Fruit fly (Drosophila melanogaster) whole organism, embryonic: ENCODE results near the gene CG13912.

Experiments
- BEAF-32 ChIP-seq: fragments of 200-800 bp; sonication (Bioruptor generic); optimal IDR thresholded peaks from 3 replicates; lab custom pipeline; 2017; ENCODE audit warnings: missing biosample characterization, missing genetic modification characterization, mild to moderate bottlenecking, moderate library complexity, missing genetic modification reagents
- CG10267 ChIP-seq: fragments of 200-800 bp; sonication (Bioruptor generic); optimal IDR thresholded peaks from 2 replicates; lab custom pipeline; 2018; ENCODE audit warnings: missing biosample characterization, mild to moderate bottlenecking, missing genetic modification characterization, moderate library complexity
- CG11093 ChIP-seq: fragments of 200-800 bp; sonication (Bioruptor generic); IDR thresholded peaks from 3 replicates; pipeline ENCODE4 v1.3.6; 2022; ENCODE audit warnings: missing biosample characterization, missing genetic modification characterization
- CG13624 ChIP-seq: fragments of 200-800 bp; sonication (Bioruptor generic); optimal IDR thresholded peaks from 2 replicates; lab custom pipeline; 2016; ENCODE audit warnings: missing biosample characterization, missing genetic modification characterization
- CG14667 ChIP-seq: fragments of 200-800 bp; sonication (Bioruptor generic); IDR thresholded peaks from 2 replicates; pipeline ENCODE4 v1.3.6; 2022; ENCODE audit warnings: missing biosample characterization, missing genetic modification characterization
- CG16813 ChIP-seq: fragments of 200-800 bp; sonication (Bioruptor generic); IDR thresholded peaks from 3 replicates; pipeline ENCODE4 v1.3.6; 2022; ENCODE audit warnings: missing biosample characterization, missing genetic modification characterization; ENCODE audit not compliant: partially characterized antibody
- CG17385 ChIP-seq: fragments of 200-800 bp; sonication (Bioruptor generic); optimal IDR thresholded peaks from 3 replicates; lab custom pipeline; 2018; ENCODE audit warnings: missing biosample characterization, mild to moderate bottlenecking, missing genetic modification characterization
- CG17829 ChIP-seq: fragments of 200-800 bp; optimal IDR thresholded peaks from 2 replicates; lab custom pipeline; 2019; ENCODE audit warnings: missing biosample characterization, mild to moderate bottlenecking, missing genetic modification characterization, moderate library complexity
- CG30431 ChIP-seq: fragments of 200-800 bp; sonication (Bioruptor generic); optimal IDR thresholded peaks from 2 replicates; lab custom pipeline; 2017; ENCODE audit warnings: missing biosample characterization, missing genetic modification characterization
- CG34422 ChIP-seq: fragments of 200-800 bp; sonication (Bioruptor generic); IDR thresholded peaks from 3 replicates; pipeline ENCODE4 v1.3.6; 2022; ENCODE audit warnings: missing biosample characterization, missing genetic modification characterization
- CG3838 ChIP-seq: fragments of 200-800 bp; sonication (Bioruptor generic); optimal IDR thresholded peaks from 3 replicates; lab custom pipeline; 2016; ENCODE audit warnings: missing biosample characterization, missing genetic modification characterization
- CG4707 ChIP-seq: fragments of 200-800 bp; sonication (Bioruptor generic); optimal IDR thresholded peaks from 2 replicates; lab custom pipeline; 2018; ENCODE audit warnings: missing biosample characterization, mild to moderate bottlenecking, missing genetic modification characterization, moderate library complexity
- CG8290 ChIP-seq, 3 experiments: fragments of 200-800 bp; sonication (Bioruptor generic); optimal IDR thresholded peaks; 2 replicates each; lab custom pipeline; 2016 to 2019; ENCODE audit warnings: missing biosample characterization in 3 of 3, missing genetic modification characterization in 3 of 3, mild to moderate bottlenecking in 2 of 3, moderate library complexity in 1 of 3
- CG9215 ChIP-seq: fragments of 200-800 bp; sonication (Bioruptor generic); IDR thresholded peaks from 2 replicates; pipeline ENCODE4 v1.3.6; 2022; ENCODE audit warnings: missing biosample characterization, missing genetic modification characterization
- CG9609 ChIP-seq: fragments of 200-800 bp; sonication (Bioruptor generic); optimal IDR thresholded peaks from 3 replicates; lab custom pipeline; 2016; ENCODE audit warnings: missing biosample characterization, missing genetic modification characterization
- CG9727 ChIP-seq: fragments of 200-800 bp; sonication (Bioruptor generic); optimal IDR thresholded peaks from 3 replicates; lab custom pipeline; 2017; ENCODE audit warnings: missing biosample characterization, mild to moderate bottlenecking, missing genetic modification characterization
- CG9932 ChIP-seq: fragments of 200-800 bp; sonication (Bioruptor generic); IDR thresholded peaks from 2 replicates; pipeline ENCODE4 v1.3.6; 2022; ENCODE audit warnings: missing biosample characterization, missing genetic modification characterization
- D19A ChIP-seq: fragments of 200-800 bp; optimal IDR thresholded peaks from 3 replicates; lab custom pipeline; 2019; ENCODE audit warnings: missing biosample characterization, mild to moderate bottlenecking, missing genetic modification characterization, moderate library complexity
- Dfd ChIP-seq, 2 experiments: fragments of >200 bp; optimal IDR thresholded peaks; 2 replicates each; lab custom pipeline; 2017; ENCODE audit warnings: missing biosample characterization in 2 of 2, missing genetic modification characterization in 2 of 2
- Eip74EF ChIP-seq, 2 experiments: fragments of 200-800 bp in 1 of 2; fragments of >200 bp in 1 of 2; sonication (Bioruptor generic) in 1 of 2; optimal IDR thresholded peaks; 2 replicates each; lab custom pipeline; 2017 to 2019; ENCODE audit warnings: missing biosample characterization in 2 of 2, missing genetic modification characterization in 2 of 2, mild to moderate bottlenecking in 1 of 2, moderate library complexity in 1 of 2
- Gug ChIP-seq: fragments of 200-800 bp; sonication (Bioruptor generic); IDR thresholded peaks from 4 replicates; pipeline ENCODE4 v1.3.6; 2022; ENCODE audit warnings: missing biosample characterization, missing genetic modification characterization
- HLH54F ChIP-seq: fragments of 200-800 bp; sonication (Bioruptor generic); optimal IDR thresholded peaks from 3 replicates; lab custom pipeline; 2016; ENCODE audit warnings: missing biosample characterization, missing genetic modification characterization
- HmgD ChIP-seq: fragments of 200-800 bp; sonication (Bioruptor generic); optimal IDR thresholded peaks from 3 replicates; lab custom pipeline; 2016; ENCODE audit warnings: missing biosample characterization, missing genetic modification characterization
- Hmx ChIP-seq: fragments of 200-800 bp; sonication (Bioruptor generic); optimal IDR thresholded peaks from 2 replicates; lab custom pipeline; 2016; ENCODE audit warnings: missing biosample characterization, missing genetic modification characterization
- Jarid2 ChIP-seq: fragments of 200-800 bp; sonication (Bioruptor generic); optimal IDR thresholded peaks from 3 replicates; lab custom pipeline; 2017; ENCODE audit warnings: mild to moderate bottlenecking, missing biosample characterization, missing genetic modification reagents, missing genetic modification characterization
- NC2β ChIP-seq: fragments of 200-800 bp; sonication (Bioruptor generic); optimal IDR thresholded peaks from 2 replicates; lab custom pipeline; 2016; ENCODE audit warnings: missing biosample characterization, missing genetic modification characterization
- PHDP ChIP-seq: fragments of 200-800 bp; sonication (Bioruptor generic); optimal IDR thresholded peaks from 3 replicates; lab custom pipeline; 2018; ENCODE audit warnings: missing biosample characterization, mild to moderate bottlenecking, missing genetic modification characterization, moderate library complexity
- Taf1 ChIP-seq: fragments of 200-800 bp; sonication (Bioruptor generic); IDR thresholded peaks from 2 replicates; pipeline ENCODE4 v1.3.6; 2022; ENCODE audit warnings: missing biosample characterization, missing genetic modification characterization
- ac ChIP-seq: fragments of 200-800 bp; sonication (Bioruptor generic); optimal IDR thresholded peaks from 3 replicates; lab custom pipeline; 2017; ENCODE audit warnings: missing biosample characterization, mild to moderate bottlenecking, missing genetic modification characterization
- aop ChIP-seq: fragments of 200-800 bp; sonication (Bioruptor generic); IDR thresholded peaks from 2 replicates; pipeline ENCODE4 v1.3.6; 2022; ENCODE audit warnings: missing biosample characterization, missing genetic modification characterization
- bab2 ChIP-seq: fragments of 200-800 bp; sonication (Bioruptor generic); optimal IDR thresholded peaks from 2 replicates; lab custom pipeline; 2016; ENCODE audit warnings: missing biosample characterization, missing genetic modification characterization
- bigmax ChIP-seq: fragments of 200-800 bp; sonication (Bioruptor generic); optimal IDR thresholded peaks from 2 replicates; lab custom pipeline; 2018; ENCODE audit warnings: missing biosample characterization, mild to moderate bottlenecking, missing genetic modification characterization
- chif ChIP-seq, 2 experiments: fragments of 200-800 bp; sonication (Bioruptor generic); optimal IDR thresholded peaks; 3 replicates each; lab custom pipeline; 2016; ENCODE audit warnings: missing biosample characterization in 2 of 2, missing genetic modification characterization in 2 of 2
- chm ChIP-seq: fragments of 200-800 bp; sonication (Bioruptor generic); IDR thresholded peaks from 2 replicates; pipeline ENCODE4 v1.3.6; 2022; ENCODE audit warnings: missing biosample characterization, missing genetic modification characterization
- dati ChIP-seq: fragments of 200-800 bp; sonication (Bioruptor generic); IDR thresholded peaks from 2 replicates; pipeline ENCODE4 v1.3.6; 2022; ENCODE audit warnings: missing biosample characterization, missing genetic modification characterization
- dmrt99B ChIP-seq: fragments of 200-800 bp; sonication (Bioruptor generic); optimal IDR thresholded peaks from 2 replicates; lab custom pipeline; 2018; ENCODE audit warnings: missing biosample characterization, mild to moderate bottlenecking, missing genetic modification characterization, moderate library complexity
- gsb ChIP-seq: fragments of 200-800 bp; sonication (Bioruptor generic); IDR thresholded peaks from 2 replicates; pipeline ENCODE4 v1.3.6; 2022; ENCODE audit warnings: missing biosample characterization, missing genetic modification characterization
- nom ChIP-seq: fragments of 200-800 bp; sonication (Bioruptor generic); optimal IDR thresholded peaks from 2 replicates; lab custom pipeline; 2017; ENCODE audit warnings: missing biosample characterization, missing genetic modification characterization, mild to moderate bottlenecking, moderate library complexity, missing genetic modification reagents
- odd ChIP-seq: fragments of 200-800 bp; sonication (Bioruptor generic); optimal IDR thresholded peaks from 2 replicates; lab custom pipeline; 2017; ENCODE audit warnings: missing biosample characterization, mild to moderate bottlenecking, missing genetic modification characterization
- pb ChIP-seq: fragments of 200-800 bp; sonication (Bioruptor generic); optimal IDR thresholded peaks from 3 replicates; lab custom pipeline; 2016; ENCODE audit warnings: missing biosample characterization, missing genetic modification characterization
- pnt ChIP-seq: fragments of 200-800 bp; sonication (Bioruptor generic); optimal IDR thresholded peaks from 3 replicates; lab custom pipeline; 2016; ENCODE audit warnings: missing biosample characterization, missing genetic modification characterization
- prd ChIP-seq, 3 experiments: fragments of >200 bp in 2 of 3; fragments of 200-800 bp in 1 of 3; sonication (Bioruptor generic) in 1 of 3; optimal IDR thresholded peaks in 2 of 3; IDR thresholded peaks in 1 of 3; 2 replicates in 2 of 3; 3 replicates in 1 of 3; pipeline versions ENCODE4 v1.3.6 to Lab custom; 2017 to 2022; ENCODE audit warnings: missing biosample characterization in 1 of 3, missing genetic modification characterization in 1 of 3
- psq ChIP-seq: fragments of 200-800 bp; sonication (Bioruptor generic); optimal IDR thresholded peaks from 2 replicates; lab custom pipeline; 2017; ENCODE audit warnings: missing biosample characterization, missing genetic modification characterization
- pzg ChIP-seq: fragments of 200-800 bp; sonication (Bioruptor generic); optimal IDR thresholded peaks from 3 replicates; lab custom pipeline; 2018; ENCODE audit warnings: missing biosample characterization, mild to moderate bottlenecking, missing genetic modification characterization, moderate library complexity
- run ChIP-seq: fragments of 200-800 bp; sonication (Bioruptor generic); optimal IDR thresholded peaks from 3 replicates; lab custom pipeline; 2018; ENCODE audit warnings: missing biosample characterization, mild to moderate bottlenecking, missing genetic modification characterization
- seq ChIP-seq: fragments of 200-800 bp; sonication (Bioruptor generic); IDR thresholded peaks from 2 replicates; pipeline ENCODE4 v1.3.6; 2022; ENCODE audit warnings: missing biosample characterization, missing genetic modification characterization
- shn ChIP-seq: fragments of 200-800 bp; sonication (Bioruptor generic); optimal IDR thresholded peaks from 3 replicates; lab custom pipeline; 2016; ENCODE audit warnings: missing biosample characterization, missing genetic modification characterization
- sim ChIP-seq: fragments of 200-800 bp; sonication (Bioruptor generic); IDR thresholded peaks from 2 replicates; pipeline ENCODE4 v1.3.6; 2022; ENCODE audit warnings: missing biosample characterization, missing genetic modification characterization
- slbo ChIP-seq: fragments of 200-800 bp; sonication (Bioruptor generic); IDR thresholded peaks from 2 replicates; pipeline ENCODE4 v1.3.6; 2022; ENCODE audit warnings: missing biosample characterization, missing genetic modification characterization
- trem ChIP-seq: fragments of 200-800 bp; optimal IDR thresholded peaks from 3 replicates; lab custom pipeline; 2019; ENCODE audit warnings: missing biosample characterization, mild to moderate bottlenecking, missing genetic modification characterization, moderate library complexity
- zfh1 ChIP-seq: fragments of 200-800 bp; sonication (Bioruptor generic); IDR thresholded peaks from 3 replicates; pipeline ENCODE4 v1.3.6; 2022; ENCODE audit warnings: missing biosample characterization, missing genetic modification characterization

CG13912 gene

dm6 chr3L:1216460-1216859, 27.1 kb downstream of the CG13912 start (continued):
- no peak for TF ChIP-seq Gug (GFP tag; lab: Robert Waterston, UW)
- no peak for TF ChIP-seq nom
- no peak for TF ChIP-seq CG9609
- TF ChIP-seq CG3838 (GFP tag; lab: Kevin White, UChicago), result no peak
- TF ChIP-seq CG16813 (GFP tag; lab: Robert Waterston, UW), result no peak
- peak; percentile 66 for TF ChIP-seq dmrt99B (tag; lab: Kevin White, UChicago)
- TF ChIP-seq seq (GFP tag; lab: Robert Waterston, UW), result no peak
- TF ChIP-seq CG4707 (GFP tag; lab: Kevin White, UChicago), result no peak
- no peak for TF ChIP-seq sim (GFP tag; lab: Robert Waterston, UW)
- TF ChIP-seq CG11093, result no peak
- no peak for TF ChIP-seq zfh1
- no peak for TF ChIP-seq dati (GFP tag; lab: Robert Waterston, UW)
- TF ChIP-seq bab2 (GFP tag; lab: Kevin White, UChicago), result peak; percentile 1
- no peak for TF ChIP-seq ac
- no peak for TF ChIP-seq CG34422 (GFP tag; lab: Robert Waterston, UW)
- TF ChIP-seq CG10267, result peak; percentile 14
- TF ChIP-seq Taf1 (GFP tag; lab: Robert Waterston, UW), result no peak
- no peak for TF ChIP-seq CG8290 (GFP tag; optimal IDR thresholded peaks at IDR 0.05; lab: Kevin White, UChicago)
- peak in 1 of 2 experiments; percentile 45 for TF ChIP-seq CG8290 (tag; optimal IDR thresholded peaks at IDR 0.05; lab: Kevin White, UChicago)
- TF ChIP-seq CG9215 (GFP tag; lab: Robert Waterston, UW), result no peak
- TF ChIP-seq bigmax (GFP tag; lab: Kevin White, UChicago), result no peak
- no peak for TF ChIP-seq shn
- peak; percentile 35 for TF ChIP-seq PHDP (tag; lab: Kevin White, UChicago)
- no peak for TF ChIP-seq HLH54F (GFP tag; lab: Kevin White, UChicago)
- TF ChIP-seq pnt (GFP tag; lab: Kevin White, UChicago), result peak; percentile 24
- TF ChIP-seq Dfd (GFP tag; optimal IDR thresholded peaks at IDR 0.05; lab: Kevin White, UChicago), result no peak
- TF ChIP-seq D19A (tag; lab: Kevin White, UChicago), result peak; percentile 50
- TF ChIP-seq CG30431 (GFP tag; lab: Kevin White, UChicago), result peak; percentile 36
- TF ChIP-seq CG17829, result peak; percentile 48
- no peak for TF ChIP-seq CG14667 (GFP tag; lab: Robert Waterston, UW)
- TF ChIP-seq chm (GFP tag; lab: Robert Waterston, UW), result peak; percentile 68; the same call in 1 of the 2 replicates
- TF ChIP-seq CG9727, result peak; percentile 9
- TF ChIP-seq chif (GFP tag; optimal IDR thresholded peaks at IDR 0.05; lab: Kevin White, UChicago), result peak; percentile 33 to 44
- TF ChIP-seq CG9932, result no peak
- no peak for TF ChIP-seq gsb (GFP tag; lab: Robert Waterston, UW)
- no peak for TF ChIP-seq CG13624 (GFP tag; lab: Kevin White, UChicago)
- peak; percentile 32 for TF ChIP-seq CG17385 (GFP tag; lab: Kevin White, UChicago)
- TF ChIP-seq prd (optimal IDR thresholded peaks at IDR 0.05; lab: Kevin White, UChicago), result no peak
- peak; percentile 73; the same call in 2 of the 3 replicates for TF ChIP-seq prd (GFP tag; IDR thresholded peaks at IDR 0.05; lab: Robert Waterston, UW)
- TF ChIP-seq psq (GFP tag; lab: Kevin White, UChicago), result no peak
- no peak for TF ChIP-seq aop (GFP tag; lab: Robert Waterston, UW)
- no peak for TF ChIP-seq pb
- no peak for TF ChIP-seq pzg (GFP tag; lab: Kevin White, UChicago)
- TF ChIP-seq Jarid2, result no peak
- TF ChIP-seq BEAF-32 (GFP tag; lab: Kevin White, UChicago), result no peak
- TF ChIP-seq NC2β (GFP tag; lab: Kevin White, UChicago), result no peak
- no peak for TF ChIP-seq Hmx
- peak; percentile 54 for TF ChIP-seq trem (tag; lab: Kevin White, UChicago)
- TF ChIP-seq run (tag; lab: Kevin White, UChicago), result no peak
- TF ChIP-seq HmgD, result no peak
- TF ChIP-seq Eip74EF (GFP tag; optimal IDR thresholded peaks at IDR 0.05; lab: Kevin White, UChicago), result no peak
- TF ChIP-seq slbo (GFP tag; lab: Robert Waterston, UW), result 0 out of 2 replicates have a peak, but pooled peaks have one; percentile 7
- TF ChIP-seq odd, result no peak
